Worm (Caenorhabditis elegans): ENCODE measurements around the gene gly-10.

DNA sequence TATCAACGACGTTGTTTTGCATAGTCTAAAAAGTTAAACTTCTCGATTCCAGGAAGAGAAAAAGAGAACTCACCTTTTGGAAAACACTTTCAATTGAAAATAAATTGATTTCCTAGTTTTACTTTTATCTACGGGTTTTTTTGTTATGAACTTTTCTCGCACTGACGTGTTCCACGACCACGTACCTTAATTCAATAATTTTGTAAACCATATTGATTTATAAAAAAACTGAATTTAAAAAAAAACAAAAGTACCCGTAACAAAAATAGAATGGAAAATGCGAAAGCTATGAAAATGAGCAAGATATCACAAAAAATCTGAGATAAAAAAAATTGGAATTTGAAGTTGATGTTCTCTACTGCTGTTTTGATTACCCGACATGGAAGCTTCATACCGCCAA lies 36.7 kb upstream of the gly-10 start, which contains the start of gene C47A4.3:
- TF ChIP-seq snpc-4 (tag; optimal IDR thresholded peaks at IDR 0.05) = no peak
- no peak for TF ChIP-seq grh-1 (GFP tag; IDR thresholded peaks at IDR 0.05)
- no peak for TF ChIP-seq unc-130 (tag; optimal IDR thresholded peaks at IDR 0.05)
